Fruit fly (Drosophila melanogaster) whole organism, pupa: ENCODE measurements around the gene AP-1-2beta.

ENCODE experiments used
- CG10348 ChIP-seq: fragments of 200-800 bp; sonication (Bioruptor generic); IDR thresholded peaks from 2 replicates; pipeline ENCODE4 v1.3.6; 2022; ENCODE audit warnings: missing biosample characterization, missing genetic modification characterization
- CG12605 ChIP-seq: fragments of 200-800 bp; sonication (Bioruptor generic); IDR thresholded peaks from 2 replicates; pipeline ENCODE4 v1.3.6; 2022; ENCODE audit warnings: missing biosample characterization, missing genetic modification characterization
- CG13204 ChIP-seq: fragments of 200-800 bp; sonication (Bioruptor generic); optimal IDR thresholded peaks from 2 replicates; lab custom pipeline; 2018; ENCODE audit warnings: missing biosample characterization, mild to moderate bottlenecking, missing genetic modification characterization, moderate library complexity
- CG14655 ChIP-seq: fragments of 200-800 bp; sonication (Bioruptor generic); optimal IDR thresholded peaks from 3 replicates; lab custom pipeline; 2017; ENCODE audit warnings: mild to moderate bottlenecking, missing biosample characterization, missing genetic modification reagents, missing genetic modification characterization
- CG15710 ChIP-seq: fragments of 200-800 bp; sonication (Bioruptor generic); optimal IDR thresholded peaks from 2 replicates; lab custom pipeline; 2018; ENCODE audit warnings: missing biosample characterization, mild to moderate bottlenecking, missing genetic modification characterization, moderate library complexity
- CG17806 ChIP-seq: fragments of 200-800 bp; sonication (Bioruptor generic); optimal IDR thresholded peaks from 2 replicates; lab custom pipeline; 2018; ENCODE audit warnings: missing biosample characterization, mild to moderate bottlenecking, missing genetic modification characterization, moderate library complexity
- CG32121 ChIP-seq: fragments of 200-800 bp; sonication (Bioruptor generic); IDR thresholded peaks from 2 replicates; pipeline ENCODE4 v1.3.6; 2022; ENCODE audit warnings: missing biosample characterization, missing genetic modification characterization
- CG34367 ChIP-seq: fragments of 200-800 bp; sonication (Bioruptor generic); optimal IDR thresholded peaks from 2 replicates; lab custom pipeline; 2018; ENCODE audit warnings: missing biosample characterization, mild to moderate bottlenecking, missing genetic modification characterization
- CG4496 ChIP-seq: fragments of 200-800 bp; sonication (Bioruptor generic); IDR thresholded peaks from 3 replicates; pipeline ENCODE4 v1.3.6; 2022; ENCODE audit warnings: missing biosample characterization, missing genetic modification characterization
- CG8159 ChIP-seq: fragments of 200-800 bp; sonication (Bioruptor generic); optimal IDR thresholded peaks from 3 replicates; lab custom pipeline; 2018; ENCODE audit warnings: missing biosample characterization, mild to moderate bottlenecking, missing genetic modification characterization, moderate library complexity
- CG8301 ChIP-seq: fragments of 200-800 bp; sonication (Bioruptor generic); optimal IDR thresholded peaks from 2 replicates; lab custom pipeline; 2018; ENCODE audit warnings: missing biosample characterization, mild to moderate bottlenecking, missing genetic modification characterization
- CG9948 ChIP-seq: fragments of 200-800 bp; sonication (Bioruptor generic); optimal IDR thresholded peaks from 2 replicates; lab custom pipeline; 2018; ENCODE audit warnings: missing biosample characterization, mild to moderate bottlenecking, missing genetic modification characterization, moderate library complexity
- D1 ChIP-seq: fragments of 200-800 bp; sonication (Bioruptor generic); optimal IDR thresholded peaks from 2 replicates; lab custom pipeline; 2018; ENCODE audit warnings: missing biosample characterization, mild to moderate bottlenecking, missing genetic modification characterization, moderate library complexity
- EcR ChIP-seq: fragments of 200-800 bp; sonication (Bioruptor generic); optimal IDR thresholded peaks from 3 replicates; lab custom pipeline; 2019; ENCODE audit warnings: missing biosample characterization, missing genetic modification characterization, mild to moderate bottlenecking, moderate library complexity, missing genetic modification reagents
- Ets98B ChIP-seq: fragments of 200-800 bp; sonication (Bioruptor generic); IDR thresholded peaks from 2 replicates; pipeline ENCODE4 v1.3.6; 2022; ENCODE audit warnings: missing biosample characterization, missing genetic modification characterization
- Pif1A ChIP-seq: fragments of 200-800 bp; sonication (Bioruptor generic); optimal IDR thresholded peaks from 3 replicates; lab custom pipeline; 2016; ENCODE audit warnings: missing biosample characterization, missing genetic modification characterization
- Pif1B ChIP-seq: fragments of 200-800 bp; sonication (Bioruptor generic); optimal IDR thresholded peaks from 3 replicates; lab custom pipeline; 2016; ENCODE audit warnings: missing biosample characterization, missing genetic modification characterization
- Snoo ChIP-seq: fragments of 200-800 bp; sonication (Bioruptor generic); optimal IDR thresholded peaks from 3 replicates; lab custom pipeline; 2017; ENCODE audit warnings: missing biosample characterization, mild to moderate bottlenecking, missing genetic modification characterization, inconsistent platforms
- fd96Ca ChIP-seq: fragments of 200-800 bp; sonication (Bioruptor generic); IDR thresholded peaks from 3 replicates; pipeline ENCODE4 v1.3.6; 2022; ENCODE audit warnings: missing biosample characterization, missing genetic modification characterization
- gl ChIP-seq: fragments of 200-800 bp; sonication (Bioruptor generic); optimal IDR thresholded peaks from 2 replicates; lab custom pipeline; 2018; ENCODE audit warnings: missing biosample characterization, mild to moderate bottlenecking, missing genetic modification characterization
- rn ChIP-seq: fragments of 200-800 bp; sonication (Bioruptor generic); IDR thresholded peaks from 2 replicates; pipeline ENCODE4 v1.3.6; 2022; ENCODE audit warnings: missing biosample characterization, missing genetic modification characterization

Gene AP-1-2beta

dm6 chrX:19763440-19764002 is 32.7 kb downstream of the AP-1-2beta start:
- TF ChIP-seq CG17806, result no peak

- TF ChIP-seq CG15710 (tag; lab: Kevin White, UChicago) (no peak), CG4496 (GFP tag; lab: Robert Waterston, UW) (no peak), Ets98B (GFP tag; lab: Robert Waterston, UW) (no peak), CG14655 (GFP tag; lab: Kevin White, UChicago) (no peak), Pif1B (GFP tag; lab: Kevin White, UChicago) (no peak), CG13204 (GFP tag; lab: Kevin White, UChicago) (no peak), CG17806 (no peak), rn (GFP tag; lab: Robert Waterston, UW) (no peak)
Observed at dm6 chrX:19764824-19765489, 34.2 kb downstream of the AP-1-2beta start, which contains the start of gene CG12702. Gene CG12702, minus strand, starts transcription at chrX:19764874.

dm6 chrX:19765490-19766212 is 34.8 kb downstream of the AP-1-2beta start:
- TF ChIP-seq Snoo (tag; lab: Kevin White, UChicago) (no peak), CG8159 (tag; lab: Kevin White, UChicago) (peak; percentile 2), CG14655 (GFP tag; lab: Kevin White, UChicago) (peak; percentile 19)

DNA sequence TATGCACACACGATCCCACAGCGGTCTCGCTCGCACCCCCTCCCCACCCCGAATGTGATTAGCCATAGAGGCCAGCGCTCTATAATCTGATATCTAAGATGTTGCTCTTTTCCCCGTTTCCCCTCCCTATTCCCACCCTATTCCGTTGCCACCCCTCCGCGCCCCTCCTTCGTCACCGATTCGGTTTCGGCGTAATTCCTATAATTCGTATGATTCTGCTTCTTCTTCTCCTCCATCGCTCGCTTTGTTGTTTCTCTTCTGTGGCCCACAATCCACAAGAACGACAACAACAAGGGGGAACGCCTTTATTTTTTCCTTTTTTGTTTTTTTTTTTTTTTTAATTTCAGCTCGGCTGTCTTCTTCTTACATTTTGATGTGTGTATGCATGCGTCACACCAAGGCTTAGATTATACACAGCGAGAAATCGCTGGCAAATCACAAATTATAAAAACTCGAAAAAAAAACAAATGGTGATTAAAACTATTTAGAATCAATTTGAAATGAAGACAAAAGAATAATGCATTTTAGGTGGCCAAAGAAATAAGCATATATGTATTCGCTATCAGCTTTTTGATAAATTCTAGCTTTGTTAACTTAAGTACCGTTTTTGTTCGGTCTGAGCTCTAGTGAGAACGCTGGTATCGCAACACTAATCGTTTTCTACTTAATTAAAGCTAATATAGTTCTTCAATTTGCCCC is 39.2 kb downstream of the AP-1-2beta start:
- TF ChIP-seq CG34367 (tag; lab: Kevin White, UChicago) (peak; percentile 46), CG8301 (tag; lab: Kevin White, UChicago) (peak; percentile 45), CG32121 (no peak), CG10348 (no peak), Snoo (tag; lab: Kevin White, UChicago) (peak; percentile 37), Ets98B (GFP tag; lab: Robert Waterston, UW) (no peak), D1 (tag; lab: Kevin White, UChicago) (no peak), gl (tag; lab: Kevin White, UChicago) (peak; percentile 27), CG14655 (GFP tag; lab: Kevin White, UChicago) (peak; percentile 49), CG8159 (tag; lab: Kevin White, UChicago) (peak; percentile 54), EcR (GFP tag; lab: Kevin White, UChicago) (no peak), CG13204 (GFP tag; lab: Kevin White, UChicago) (no peak), fd96Ca (GFP tag; lab: Robert Waterston, UW) (no peak), CG4496 (GFP tag; lab: Robert Waterston, UW) (0 out of 3 replicates have a peak, but pooled peaks have one; percentile 27), CG17806 (peak; percentile 64), Pif1A (GFP tag; lab: Kevin White, UChicago) (peak; percentile 18), CG9948 (tag; lab: Kevin White, UChicago) (peak; percentile 58), Pif1B (GFP tag; lab: Kevin White, UChicago) (peak; percentile 51), rn (GFP tag; lab: Robert Waterston, UW) (no peak), CG12605 (GFP tag; lab: Robert Waterston, UW) (peak; percentile 7; the same call in 1 of the 2 replicates), CG15710 (tag; lab: Kevin White, UChicago) (peak; percentile 39)

dm6 chrX:19772002-19772622 is 41.3 kb downstream of the AP-1-2beta start:
- no peak for TF ChIP-seq CG32121
- no peak for TF ChIP-seq CG10348
- no peak for TF ChIP-seq Ets98B (GFP tag; lab: Robert Waterston, UW)
- no peak for TF ChIP-seq rn (GFP tag; lab: Robert Waterston, UW)
